Worm (Caenorhabditis elegans) whole organism, L2 larva: ENCODE results near the gene F10C5.3.

ENCODE experiments used
- blmp-1 ChIP-seq: sonication (generic microtip); optimal IDR thresholded peaks from 2 replicates; lab custom pipeline; 2017; ENCODE audit warnings: missing genetic modification characterization, mild to moderate bottlenecking, missing compliant biosample characterization, antibody characterized with exemption, moderate library complexity; ENCODE audit not compliant: insufficient read depth
- ceh-16 ChIP-seq: fragments of 150-350 bp; optimal IDR thresholded peaks from 2 replicates; lab custom pipeline; 2014; ENCODE audit warnings: missing biosample characterization, missing genetic modification characterization
- elt-1 ChIP-seq: fragments of 150-350 bp; optimal IDR thresholded peaks from 2 replicates; lab custom pipeline; 2014; ENCODE audit warnings: missing biosample characterization, missing genetic modification characterization
- elt-3 ChIP-seq: sonication (generic microtip); optimal IDR thresholded peaks from 2 replicates; lab custom pipeline; 2017; ENCODE audit warnings: missing biosample characterization, missing genetic modification characterization
- lin-13 ChIP-seq: fragments of 150-350 bp; optimal IDR thresholded peaks from 2 replicates; lab custom pipeline; 2014; ENCODE audit warnings: missing biosample characterization, missing genetic modification reagents, missing genetic modification characterization
- nhr-11 ChIP-seq: fragments of 150-350 bp; optimal IDR thresholded peaks from 2 replicates; lab custom pipeline; 2014; ENCODE audit warnings: missing biosample characterization, missing genetic modification characterization
- nhr-77 ChIP-seq: fragments of 150-350 bp; optimal IDR thresholded peaks from 2 replicates; lab custom pipeline; 2014; ENCODE audit warnings: missing biosample characterization, missing genetic modification characterization
- snpc-4 ChIP-seq: fragments of 150-350 bp; optimal IDR thresholded peaks from 2 replicates; lab custom pipeline; 2014; ENCODE audit warnings: missing biosample characterization, missing genetic modification characterization
- unc-55 ChIP-seq: fragments of 150-350 bp; sonication (generic microtip); optimal IDR thresholded peaks from 3 replicates; lab custom pipeline; 2014; ENCODE audit warnings: missing biosample characterization, missing genetic modification reagents, missing genetic modification characterization
- ztf-11 ChIP-seq: sonication (generic microtip); optimal IDR thresholded peaks from 2 replicates; lab custom pipeline; 2017; ENCODE audit warnings: missing biosample characterization, missing genetic modification characterization

DNA sequence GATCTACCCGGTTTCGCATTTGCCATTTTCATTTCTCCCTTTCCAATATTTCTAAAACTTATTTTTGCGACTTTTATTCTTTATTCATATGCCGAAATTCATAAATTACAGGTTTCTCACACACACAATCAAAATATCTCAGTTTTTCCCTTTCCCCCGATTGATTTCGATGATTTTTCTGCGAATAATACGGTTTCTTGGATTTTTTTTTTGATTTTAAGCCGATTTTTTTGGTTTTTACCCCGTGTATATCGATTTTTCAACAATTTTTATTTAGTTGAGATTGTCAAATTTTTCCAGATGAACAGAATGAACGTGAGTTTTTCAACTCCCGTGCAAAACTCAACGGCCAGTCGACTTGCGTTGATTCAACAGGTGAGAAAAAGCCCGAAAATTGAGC lies 8.5 kb upstream of the F10C5.3 start, which contains the start of gene mat-3:
- no peak for TF ChIP-seq lin-13 (GFP tag; lab: Kevin White, UChicago)
- TF ChIP-seq elt-1 (tag; lab: Kevin White, UChicago): no peak
- no peak for TF ChIP-seq ceh-16 (tag; lab: Kevin White, UChicago)
- no peak for TF ChIP-seq blmp-1 (tag; lab: Kevin White, UChicago)
- no peak for TF ChIP-seq ztf-11 (tag; lab: Kevin White, UChicago)
- no peak for TF ChIP-seq elt-3
- no peak for TF ChIP-seq nhr-77 (tag; lab: Kevin White, UChicago)
- TF ChIP-seq nhr-11 (tag; lab: Kevin White, UChicago): no peak
- TF ChIP-seq unc-55: no peak
- TF ChIP-seq snpc-4 (tag; lab: Kevin White, UChicago): no peak
